Fruit fly (Drosophila melanogaster) whole organism, embryonic: ENCODE measurements around the gene dia.

Experiments used
- CG10274 ChIP-seq: fragments of 200-800 bp; sonication (Bioruptor generic); optimal IDR thresholded peaks from 3 replicates; lab custom pipeline; 2017; ENCODE audit warnings: missing biosample characterization, mild to moderate bottlenecking, missing genetic modification characterization
- CG10321 ChIP-seq: fragments of 200-800 bp; sonication (Bioruptor generic); IDR thresholded peaks from 2 replicates; pipeline ENCODE4 v1.3.6; 2022; ENCODE audit warnings: missing biosample characterization, missing genetic modification characterization
- CG10366 ChIP-seq: fragments of 200-800 bp; sonication (Bioruptor generic); IDR thresholded peaks from 2 replicates; pipeline ENCODE4 v1.3.6; 2022; ENCODE audit warnings: missing biosample characterization, missing genetic modification characterization
- CG10959 ChIP-seq: fragments of 200-800 bp; sonication (Bioruptor generic); IDR thresholded peaks from 2 replicates; pipeline ENCODE4 v1.3.6; 2022; ENCODE audit warnings: missing biosample characterization, missing genetic modification characterization
- CG13296 ChIP-seq: fragments of 200-800 bp; sonication (Bioruptor generic); optimal IDR thresholded peaks from 3 replicates; lab custom pipeline; 2018; ENCODE audit warnings: missing biosample characterization, mild to moderate bottlenecking, missing genetic modification characterization
- CG15479 ChIP-seq: fragments of 200-800 bp; sonication (Bioruptor generic); optimal IDR thresholded peaks from 3 replicates; lab custom pipeline; 2019; ENCODE audit warnings: missing biosample characterization, mild to moderate bottlenecking, missing genetic modification characterization, moderate library complexity
- CG15601 ChIP-seq: fragments of 200-800 bp; sonication (Bioruptor generic); optimal IDR thresholded peaks from 3 replicates; lab custom pipeline; 2019; ENCODE audit warnings: missing biosample characterization, mild to moderate bottlenecking, missing genetic modification characterization, moderate library complexity
- CG1603 ChIP-seq: fragments of 200-800 bp; sonication (Bioruptor generic); optimal IDR thresholded peaks from 2 replicates; lab custom pipeline; 2019; ENCODE audit warnings: missing biosample characterization, mild to moderate bottlenecking, missing genetic modification characterization, moderate library complexity
- CG2116 ChIP-seq: fragments of 200-800 bp; sonication (Bioruptor generic); optimal IDR thresholded peaks from 3 replicates; lab custom pipeline; 2018; ENCODE audit warnings: missing biosample characterization, mild to moderate bottlenecking, missing genetic modification characterization
- CG2202 ChIP-seq: fragments of 200-800 bp; sonication (Bioruptor generic); optimal IDR thresholded peaks from 2 replicates; lab custom pipeline; 2018; ENCODE audit warnings: missing biosample characterization, mild to moderate bottlenecking, missing genetic modification characterization
- CG31441 ChIP-seq: fragments of 200-800 bp; sonication (Bioruptor generic); IDR thresholded peaks from 2 replicates; pipeline ENCODE4 v1.3.6; 2022; ENCODE audit warnings: missing biosample characterization, missing genetic modification characterization
- CG34422 ChIP-seq: fragments of 200-800 bp; sonication (Bioruptor generic); IDR thresholded peaks from 3 replicates; pipeline ENCODE4 v1.3.6; 2022; ENCODE audit warnings: missing biosample characterization, missing genetic modification characterization
- CG4730 ChIP-seq: fragments of 200-800 bp; sonication (Bioruptor generic); IDR thresholded peaks from 2 replicates; pipeline ENCODE4 v1.3.6; 2022; ENCODE audit warnings: missing biosample characterization, missing genetic modification characterization
- CG4854 ChIP-seq: fragments of 200-800 bp; sonication (Bioruptor generic); optimal IDR thresholded peaks from 2 replicates; lab custom pipeline; 2016; ENCODE audit warnings: missing biosample characterization, missing genetic modification characterization, inconsistent platforms
- CG5245 ChIP-seq: fragments of 200-800 bp; sonication (Bioruptor generic); optimal IDR thresholded peaks from 3 replicates; lab custom pipeline; 2016; ENCODE audit warnings: missing biosample characterization, missing genetic modification characterization
- CG6254 ChIP-seq: fragments of 200-800 bp; sonication (Bioruptor generic); optimal IDR thresholded peaks from 3 replicates; lab custom pipeline; 2017; ENCODE audit warnings: mild to moderate bottlenecking, missing biosample characterization, missing genetic modification reagents, missing genetic modification characterization
- CG7745 ChIP-seq: fragments of 200-800 bp; sonication (Bioruptor generic); optimal IDR thresholded peaks from 2 replicates; lab custom pipeline; 2018; ENCODE audit warnings: missing biosample characterization, mild to moderate bottlenecking, missing genetic modification characterization, moderate library complexity
- CG7839 ChIP-seq: fragments of 200-800 bp; sonication (Bioruptor generic); optimal IDR thresholded peaks from 3 replicates; lab custom pipeline; 2018; ENCODE audit warnings: missing biosample characterization, mild to moderate bottlenecking, missing genetic modification characterization, moderate library complexity
- CG7928 ChIP-seq: fragments of 200-800 bp; sonication (Bioruptor generic); optimal IDR thresholded peaks from 2 replicates; lab custom pipeline; 2017; ENCODE audit warnings: missing biosample characterization, mild to moderate bottlenecking, missing genetic modification characterization
- CG8359 ChIP-seq: fragments of 200-800 bp; sonication (Bioruptor generic); optimal IDR thresholded peaks from 2 replicates; lab custom pipeline; 2017; ENCODE audit warnings: missing biosample characterization, mild to moderate bottlenecking, missing genetic modification characterization, borderline replicate concordance
- CG8924 ChIP-seq: fragments of 200-800 bp; optimal IDR thresholded peaks from 3 replicates; lab custom pipeline; 2019; ENCODE audit warnings: missing biosample characterization, mild to moderate bottlenecking, missing genetic modification characterization, moderate library complexity
- CG9876 ChIP-seq: fragments of 200-800 bp; sonication (Bioruptor generic); optimal IDR thresholded peaks from 2 replicates; lab custom pipeline; 2016; ENCODE audit warnings: missing biosample characterization, missing genetic modification characterization
- CTCF ChIP-seq: fragments of 200-800 bp; sonication (Bioruptor generic); optimal IDR thresholded peaks from 2 replicates; lab custom pipeline; 2017; ENCODE audit warnings: missing biosample characterization, mild to moderate bottlenecking, missing genetic modification characterization, moderate library complexity
- CrebB ChIP-seq: fragments of 200-800 bp; sonication (Bioruptor generic); optimal IDR thresholded peaks from 3 replicates; lab custom pipeline; 2018; ENCODE audit warnings: missing biosample characterization, mild to moderate bottlenecking, missing genetic modification characterization
- Dek ChIP-seq: fragments of 200-800 bp; sonication (Bioruptor generic); optimal IDR thresholded peaks from 3 replicates; lab custom pipeline; 2019; ENCODE audit warnings: missing biosample characterization, mild to moderate bottlenecking, missing genetic modification characterization, moderate library complexity
- HmgD ChIP-seq: fragments of 200-800 bp; sonication (Bioruptor generic); optimal IDR thresholded peaks from 3 replicates; lab custom pipeline; 2016; ENCODE audit warnings: missing biosample characterization, missing genetic modification characterization
- Mes4 ChIP-seq: fragments of 200-800 bp; sonication (Bioruptor generic); optimal IDR thresholded peaks from 2 replicates; lab custom pipeline; 2016; ENCODE audit warnings: missing biosample characterization, missing genetic modification characterization
- Myb ChIP-seq: fragments of 200-800 bp; sonication (Bioruptor generic); optimal IDR thresholded peaks from 2 replicates; lab custom pipeline; 2016; ENCODE audit warnings: missing biosample characterization, missing genetic modification characterization
- Nf-YB ChIP-seq: fragments of 200-800 bp; sonication (Bioruptor generic); optimal IDR thresholded peaks from 3 replicates; lab custom pipeline; 2019; ENCODE audit warnings: missing biosample characterization, mild to moderate bottlenecking, missing genetic modification characterization, moderate library complexity
- NfI ChIP-seq: fragments of 200-800 bp; sonication (Bioruptor generic); optimal IDR thresholded peaks from 3 replicates; lab custom pipeline; 2018; ENCODE audit warnings: missing biosample characterization, mild to moderate bottlenecking, missing genetic modification characterization, moderate library complexity
- Poxn ChIP-seq: fragments of 200-800 bp; sonication (Bioruptor generic); IDR thresholded peaks from 2 replicates; pipeline ENCODE4 v1.3.6; 2022; ENCODE audit warnings: missing biosample characterization, missing genetic modification characterization
- ap ChIP-seq: fragments of 200-800 bp; sonication (Bioruptor generic); IDR thresholded peaks from 2 replicates; pipeline ENCODE4 v1.3.6; 2022; ENCODE audit warnings: missing biosample characterization, missing genetic modification characterization
- bigmax ChIP-seq: fragments of 200-800 bp; sonication (Bioruptor generic); optimal IDR thresholded peaks from 2 replicates; lab custom pipeline; 2018; ENCODE audit warnings: missing biosample characterization, mild to moderate bottlenecking, missing genetic modification characterization
- btn ChIP-seq: fragments of 200-800 bp; sonication (Bioruptor generic); optimal IDR thresholded peaks from 2 replicates; lab custom pipeline; 2016; ENCODE audit warnings: missing biosample characterization, missing genetic modification characterization
- chinmo ChIP-seq: fragments of 200-800 bp; sonication (Bioruptor generic); IDR thresholded peaks from 4 replicates; pipeline ENCODE4 v1.3.6; 2022; ENCODE audit warnings: missing biosample characterization, missing genetic modification characterization; ENCODE audit not compliant: partially characterized antibody
- chm ChIP-seq: fragments of 200-800 bp; sonication (Bioruptor generic); IDR thresholded peaks from 2 replicates; pipeline ENCODE4 v1.3.6; 2022; ENCODE audit warnings: missing biosample characterization, missing genetic modification characterization
- dan ChIP-seq: fragments of 200-800 bp; sonication (Bioruptor generic); IDR thresholded peaks from 2 replicates; pipeline ENCODE4 v1.3.6; 2022; ENCODE audit warnings: missing biosample characterization, missing genetic modification characterization
- dimm ChIP-seq: fragments of 200-800 bp; sonication (Bioruptor generic); IDR thresholded peaks from 2 replicates; pipeline ENCODE4 v1.3.6; 2022; ENCODE audit warnings: missing biosample characterization, missing genetic modification characterization
- fru ChIP-seq: fragments of >200 bp; optimal IDR thresholded peaks from 2 replicates; lab custom pipeline; 2017
- gce ChIP-seq: fragments of 200-800 bp; sonication (Bioruptor generic); IDR thresholded peaks from 3 replicates; pipeline ENCODE4 v1.3.6; 2022; ENCODE audit warnings: missing biosample characterization, missing genetic modification characterization
- ham ChIP-seq: fragments of 200-800 bp; sonication (Bioruptor generic); IDR thresholded peaks from 2 replicates; pipeline ENCODE4 v1.3.6; 2022; ENCODE audit warnings: missing biosample characterization, missing genetic modification characterization
- hth ChIP-seq: fragments of >200 bp; optimal IDR thresholded peaks from 2 replicates; lab custom pipeline; 2017; ENCODE audit warnings: inconsistent platforms
- maf-S ChIP-seq: fragments of 200-800 bp; sonication (Bioruptor generic); optimal IDR thresholded peaks from 2 replicates; lab custom pipeline; 2016; ENCODE audit warnings: missing biosample characterization, missing genetic modification characterization
- oc ChIP-seq: fragments of 200-800 bp; sonication (Bioruptor generic); optimal IDR thresholded peaks from 2 replicates; lab custom pipeline; 2018; ENCODE audit warnings: missing biosample characterization, mild to moderate bottlenecking, missing genetic modification characterization, moderate library complexity
- pnt ChIP-seq: fragments of 200-800 bp; sonication (Bioruptor generic); optimal IDR thresholded peaks from 3 replicates; lab custom pipeline; 2016; ENCODE audit warnings: missing biosample characterization, missing genetic modification characterization
- pros ChIP-seq: fragments of 200-800 bp; sonication (Bioruptor generic); optimal IDR thresholded peaks from 3 replicates; lab custom pipeline; 2019; ENCODE audit warnings: missing biosample characterization, mild to moderate bottlenecking, missing genetic modification characterization, moderate library complexity
- schlank ChIP-seq: fragments of 200-800 bp; sonication (Bioruptor generic); optimal IDR thresholded peaks from 2 replicates; lab custom pipeline; 2018; ENCODE audit warnings: missing biosample characterization, mild to moderate bottlenecking, missing genetic modification characterization
- tna ChIP-seq: fragments of 200-800 bp; sonication (Bioruptor generic); IDR thresholded peaks from 2 replicates; pipeline ENCODE4 v1.3.6; 2022; ENCODE audit warnings: missing biosample characterization, missing genetic modification characterization; ENCODE audit not compliant: partially characterized antibody
- tup ChIP-seq: fragments of 200-800 bp; sonication (Bioruptor generic); optimal IDR thresholded peaks from 2 replicates; lab custom pipeline; 2016; ENCODE audit warnings: missing biosample characterization, mild to moderate bottlenecking, missing genetic modification characterization, moderate library complexity
- tx ChIP-seq: fragments of 200-800 bp; sonication (Bioruptor generic); optimal IDR thresholded peaks from 2 replicates; lab custom pipeline; 2016; ENCODE audit warnings: missing biosample characterization, missing genetic modification characterization
- vvl ChIP-seq: fragments of 200-800 bp; sonication (Bioruptor generic); IDR thresholded peaks from 2 replicates; pipeline ENCODE4 v1.3.6; 2022; ENCODE audit warnings: missing biosample characterization, missing genetic modification characterization
- wdn ChIP-seq: fragments of 200-800 bp; sonication (Bioruptor generic); IDR thresholded peaks from 2 replicates; pipeline ENCODE4 v1.3.6; 2022; ENCODE audit warnings: missing biosample characterization, missing genetic modification characterization

Gene dia

dm6 chr2L:20811039-20811652 is 53.2 kb downstream of the dia start (continued):
- TF ChIP-seq CG15479 (GFP tag; lab: Kevin White, UChicago) (no peak), CG5245 (no peak), tup (GFP tag; lab: Kevin White, UChicago) (peak; percentile 11), CG10274 (GFP tag; lab: Kevin White, UChicago) (peak; percentile 9), CG2116 (GFP tag; lab: Kevin White, UChicago) (no peak), CG6254 (GFP tag; lab: Kevin White, UChicago) (no peak), CG8359 (no peak), CTCF (GFP tag; lab: Kevin White, UChicago) (no peak), hth (lab: Kevin White, UChicago) (no peak), maf-S (no peak), fru (no peak), ap (GFP tag; lab: Robert Waterston, UW) (peak; percentile 54; the same call in 1 of the 2 replicates), vvl (0 out of 2 replicates have a peak, but pooled peaks have one; percentile 51), CG7745 (tag; lab: Kevin White, UChicago) (no peak), tx (no peak), Mes4 (GFP tag; lab: Kevin White, UChicago) (no peak), CG34422 (0 out of 3 replicates have a peak, but pooled peaks have one; percentile 30), CG10366 (GFP tag; lab: Robert Waterston, UW) (peak; percentile 54; the same call in 1 of the 2 replicates), ham (no peak), CG31441 (peak; percentile 66), tna (no peak), CG15601 (tag; lab: Kevin White, UChicago) (peak; percentile 18), gce (GFP tag; lab: Robert Waterston, UW) (no peak), CG8924 (tag; lab: Kevin White, UChicago) (peak; percentile 57), CG10959 (GFP tag; lab: Robert Waterston, UW) (no peak), Poxn (GFP tag; lab: Robert Waterston, UW) (no peak), HmgD (GFP tag; lab: Kevin White, UChicago) (no peak), dan (GFP tag; lab: Robert Waterston, UW) (no peak), wdn (GFP tag; lab: Robert Waterston, UW) (no peak), CG7839 (peak; percentile 62), CG10321 (GFP tag; lab: Robert Waterston, UW) (no peak), pros (GFP tag; lab: Kevin White, UChicago) (no peak), dimm (GFP tag; lab: Robert Waterston, UW) (peak; percentile 31; the same call in 1 of the 2 replicates), CG9876 (GFP tag; lab: Kevin White, UChicago) (no peak), oc (tag; lab: Kevin White, UChicago) (peak; percentile 6), bigmax (GFP tag; lab: Kevin White, UChicago) (no peak), chm (GFP tag; lab: Robert Waterston, UW) (no peak), Nf-YB (GFP tag; lab: Kevin White, UChicago) (no peak), CG4854 (GFP tag; lab: Kevin White, UChicago) (no peak), btn (no peak), CG2202 (tag; lab: Kevin White, UChicago) (no peak), chinmo (GFP tag; lab: Robert Waterston, UW) (0 out of 4 replicates have a peak, but pooled peaks have one; percentile 36), Myb (no peak), CG7928 (GFP tag; lab: Kevin White, UChicago) (no peak), pnt (GFP tag; lab: Kevin White, UChicago) (peak; percentile 2), NfI (GFP tag; lab: Kevin White, UChicago) (peak; percentile 53), CG4730 (GFP tag; lab: Robert Waterston, UW) (peak; percentile 33; the same call in 1 of the 2 replicates), Dek (no peak), CG13296 (GFP tag; lab: Kevin White, UChicago) (peak; percentile 68), CG1603 (tag; lab: Kevin White, UChicago) (peak; percentile 32), CrebB (tag; lab: Kevin White, UChicago) (no peak), schlank (tag; lab: Kevin White, UChicago) (no peak)
